Fruit fly (Drosophila melanogaster) whole organism, embryonic: ENCODE results near the gene eIF3h.

Experiments
- Antp ChIP-seq: fragments of 200-800 bp; sonication (Bioruptor generic); optimal IDR thresholded peaks from 3 replicates; lab custom pipeline; 2016; ENCODE audit warnings: missing biosample characterization, missing genetic modification characterization
- Atf6 ChIP-seq: fragments of 200-800 bp; sonication (Bioruptor generic); IDR thresholded peaks from 2 replicates; pipeline ENCODE4 v1.3.6; 2022; ENCODE audit warnings: missing biosample characterization, missing genetic modification characterization
- CG10366 ChIP-seq: fragments of 200-800 bp; sonication (Bioruptor generic); IDR thresholded peaks from 2 replicates; pipeline ENCODE4 v1.3.6; 2022; ENCODE audit warnings: missing biosample characterization, missing genetic modification characterization
- CG14441 ChIP-seq: fragments of 200-800 bp; sonication (Bioruptor generic); IDR thresholded peaks from 2 replicates; pipeline ENCODE4 v1.3.6; 2022; ENCODE audit warnings: missing biosample characterization, missing genetic modification characterization
- CG15011 ChIP-seq: fragments of 200-800 bp; sonication (Bioruptor generic); optimal IDR thresholded peaks from 3 replicates; lab custom pipeline; 2018; ENCODE audit warnings: missing biosample characterization, mild to moderate bottlenecking, missing genetic modification characterization
- CG16779 ChIP-seq: fragments of 200-800 bp; sonication (Bioruptor generic); IDR thresholded peaks from 2 replicates; pipeline ENCODE4 v1.3.6; 2022; ENCODE audit warnings: missing biosample characterization, missing genetic modification characterization
- CG2116 ChIP-seq: fragments of 200-800 bp; sonication (Bioruptor generic); optimal IDR thresholded peaks from 3 replicates; lab custom pipeline; 2018; ENCODE audit warnings: missing biosample characterization, mild to moderate bottlenecking, missing genetic modification characterization
- CG3995 ChIP-seq: fragments of 200-800 bp; sonication (Bioruptor generic); optimal IDR thresholded peaks from 3 replicates; lab custom pipeline; 2016; ENCODE audit warnings: missing biosample characterization, missing genetic modification characterization
- CG4282 ChIP-seq: fragments of 200-800 bp; sonication (Bioruptor generic); optimal IDR thresholded peaks from 2 replicates; lab custom pipeline; 2016; ENCODE audit warnings: missing biosample characterization, missing genetic modification characterization
- CG43689 ChIP-seq: fragments of 200-800 bp; sonication (Bioruptor generic); IDR thresholded peaks from 2 replicates; pipeline ENCODE4 v1.3.6; 2022; ENCODE audit warnings: missing biosample characterization, missing genetic modification characterization
- CG4730 ChIP-seq: fragments of 200-800 bp; sonication (Bioruptor generic); IDR thresholded peaks from 2 replicates; pipeline ENCODE4 v1.3.6; 2022; ENCODE audit warnings: missing biosample characterization, missing genetic modification characterization
- CG4854 ChIP-seq: fragments of 200-800 bp; sonication (Bioruptor generic); optimal IDR thresholded peaks from 2 replicates; lab custom pipeline; 2016; ENCODE audit warnings: missing biosample characterization, missing genetic modification characterization, inconsistent platforms
- CG6683 ChIP-seq: fragments of 200-800 bp; sonication (Bioruptor generic); optimal IDR thresholded peaks from 2 replicates; lab custom pipeline; 2017; ENCODE audit warnings: missing biosample characterization, mild to moderate bottlenecking, missing genetic modification characterization, missing genetic modification reagents
- CG7556 ChIP-seq: fragments of 200-800 bp; sonication (Bioruptor generic); optimal IDR thresholded peaks from 2 replicates; lab custom pipeline; 2017; ENCODE audit warnings: missing biosample characterization, mild to moderate bottlenecking, missing genetic modification characterization
- CG8281 ChIP-seq: fragments of 200-800 bp; sonication (Bioruptor generic); optimal IDR thresholded peaks from 2 replicates; lab custom pipeline; 2018; ENCODE audit warnings: missing biosample characterization, mild to moderate bottlenecking, missing genetic modification characterization, moderate library complexity
- CG8388 ChIP-seq: fragments of 200-800 bp; sonication (Bioruptor generic); optimal IDR thresholded peaks from 2 replicates; lab custom pipeline; 2019; ENCODE audit warnings: missing biosample characterization, mild to moderate bottlenecking, missing genetic modification characterization, moderate library complexity
- CG8944 ChIP-seq: fragments of 200-800 bp; sonication (Bioruptor generic); optimal IDR thresholded peaks from 3 replicates; lab custom pipeline; 2016; ENCODE audit warnings: missing biosample characterization, missing genetic modification characterization
- D19B ChIP-seq: fragments of 200-800 bp; sonication (Bioruptor generic); optimal IDR thresholded peaks from 2 replicates; lab custom pipeline; 2017; ENCODE audit warnings: missing biosample characterization, mild to moderate bottlenecking, missing genetic modification characterization
- Doc3 ChIP-seq: fragments of 200-800 bp; sonication (Bioruptor generic); IDR thresholded peaks from 3 replicates; pipeline ENCODE4 v1.3.6; 2022; ENCODE audit warnings: missing biosample characterization, missing genetic modification characterization; ENCODE audit not compliant: partially characterized antibody
- Dref ChIP-seq: fragments of 200-800 bp; sonication (Bioruptor generic); IDR thresholded peaks from 2 replicates; pipeline ENCODE4 v1.3.6; 2022; ENCODE audit warnings: missing biosample characterization, missing genetic modification characterization
- Fer3 ChIP-seq: fragments of 200-800 bp; sonication (Bioruptor generic); optimal IDR thresholded peaks from 2 replicates; lab custom pipeline; 2018; ENCODE audit warnings: missing biosample characterization, mild to moderate bottlenecking, missing genetic modification characterization, moderate library complexity
- Hr39 ChIP-seq: fragments of >200 bp; optimal IDR thresholded peaks from 2 replicates; lab custom pipeline; 2017
- Hr51 ChIP-seq, 2 experiments: fragments of 200-800 bp; sonication (Bioruptor generic); optimal IDR thresholded peaks; 2 replicates in 1 of 2; 3 replicates in 1 of 2; lab custom pipeline; 2016 to 2018; ENCODE audit warnings: missing biosample characterization in 2 of 2, missing genetic modification characterization in 2 of 2, mild to moderate bottlenecking in 1 of 2, moderate library complexity in 1 of 2
- Hr78 ChIP-seq, 2 experiments: fragments of 200-800 bp in 1 of 2; fragments of >200 bp in 1 of 2; sonication (Bioruptor generic) in 1 of 2; optimal IDR thresholded peaks; 2 replicates each; lab custom pipeline; 2017 to 2019; ENCODE audit warnings: missing biosample characterization in 2 of 2, missing genetic modification characterization in 2 of 2, mild to moderate bottlenecking in 1 of 2, moderate library complexity in 1 of 2
- NK7.1 ChIP-seq: fragments of 200-800 bp; sonication (Bioruptor generic); optimal IDR thresholded peaks from 3 replicates; lab custom pipeline; 2016; ENCODE audit warnings: missing biosample characterization, missing genetic modification characterization
- Side ChIP-seq: fragments of 200-800 bp; sonication (Bioruptor generic); optimal IDR thresholded peaks from 2 replicates; lab custom pipeline; 2016; ENCODE audit warnings: missing biosample characterization, missing genetic modification characterization
- Sox100B ChIP-seq: fragments of 200-800 bp; sonication (Bioruptor generic); optimal IDR thresholded peaks from 3 replicates; lab custom pipeline; 2018; ENCODE audit warnings: missing biosample characterization, mild to moderate bottlenecking, missing genetic modification characterization
- Sry-δ ChIP-seq: fragments of 200-800 bp; sonication (Bioruptor generic); optimal IDR thresholded peaks from 2 replicates; lab custom pipeline; 2016; ENCODE audit warnings: missing biosample characterization, missing genetic modification characterization
- Taf1 ChIP-seq: fragments of 200-800 bp; sonication (Bioruptor generic); IDR thresholded peaks from 2 replicates; pipeline ENCODE4 v1.3.6; 2022; ENCODE audit warnings: missing biosample characterization, missing genetic modification characterization
- bbx ChIP-seq: fragments of 200-800 bp; sonication (Bioruptor generic); IDR thresholded peaks from 2 replicates; pipeline ENCODE4 v1.3.6; 2022; ENCODE audit warnings: missing biosample characterization, missing genetic modification characterization; ENCODE audit not compliant: partially characterized antibody
- cato ChIP-seq: fragments of 200-800 bp; sonication (Bioruptor generic); optimal IDR thresholded peaks from 2 replicates; lab custom pipeline; 2016; ENCODE audit warnings: missing biosample characterization, missing genetic modification characterization, borderline replicate concordance
- crp ChIP-seq, 2 experiments: fragments of 200-800 bp; sonication (Bioruptor generic); optimal IDR thresholded peaks; 2 replicates in 1 of 2; 3 replicates in 1 of 2; lab custom pipeline; 2017; ENCODE audit warnings: missing biosample characterization in 2 of 2, missing genetic modification characterization in 2 of 2, mild to moderate bottlenecking in 1 of 2, moderate library complexity in 1 of 2
- danr ChIP-seq: fragments of 200-800 bp; sonication (Bioruptor generic); IDR thresholded peaks from 2 replicates; pipeline ENCODE4 v1.3.6; 2022; ENCODE audit warnings: missing biosample characterization, missing genetic modification characterization
- dm ChIP-seq: fragments of 200-800 bp; sonication (Bioruptor generic); optimal IDR thresholded peaks from 3 replicates; lab custom pipeline; 2016; ENCODE audit warnings: missing biosample characterization, missing genetic modification characterization
- esg ChIP-seq: fragments of 200-800 bp; sonication (Bioruptor generic); conservative IDR thresholded peaks from 2 replicates; pipeline ENCODE4 v1.3.6; 2022; ENCODE audit warnings: missing biosample characterization, missing genetic modification characterization
- grn ChIP-seq: fragments of 200-800 bp; sonication (Bioruptor generic); optimal IDR thresholded peaks from 3 replicates; lab custom pipeline; 2017; ENCODE audit warnings: missing biosample characterization, missing genetic modification characterization
- hkb ChIP-seq, 2 experiments: fragments of 200-800 bp in 1 of 2; fragments of >200 bp in 1 of 2; sonication (Bioruptor generic) in 1 of 2; IDR thresholded peaks in 1 of 2; optimal IDR thresholded peaks in 1 of 2; 2 replicates each; pipeline versions ENCODE4 v1.3.6 to Lab custom; 2017 to 2022; ENCODE audit warnings: missing biosample characterization in 1 of 2, missing genetic modification characterization in 1 of 2
- lab ChIP-seq: fragments of 200-800 bp; sonication (Bioruptor generic); optimal IDR thresholded peaks from 3 replicates; lab custom pipeline; 2017; ENCODE audit warnings: missing biosample characterization, missing genetic modification characterization, mild to moderate bottlenecking, moderate library complexity, missing genetic modification reagents
- lola ChIP-seq, 3 experiments: fragments of >200 bp in 2 of 3; fragments of 200-800 bp in 1 of 3; sonication (Bioruptor generic) in 1 of 3; optimal IDR thresholded peaks; 2 replicates each; lab custom pipeline; 2017 to 2019; ENCODE audit warnings: missing biosample characterization in 3 of 3, missing genetic modification characterization in 3 of 3, mild to moderate bottlenecking in 1 of 3, moderate library complexity in 1 of 3
- mld ChIP-seq: fragments of 200-800 bp; sonication (Bioruptor generic); IDR thresholded peaks from 3 replicates; pipeline ENCODE4 v1.3.6; 2022; ENCODE audit warnings: missing biosample characterization, missing genetic modification characterization; ENCODE audit not compliant: partially characterized antibody
- p53 ChIP-seq: fragments of 200-800 bp; sonication (Bioruptor generic); optimal IDR thresholded peaks from 2 replicates; lab custom pipeline; 2016; ENCODE audit warnings: missing biosample characterization, missing genetic modification characterization
- pfk ChIP-seq: fragments of 200-800 bp; sonication (Bioruptor generic); optimal IDR thresholded peaks from 2 replicates; lab custom pipeline; 2018; ENCODE audit warnings: missing biosample characterization, mild to moderate bottlenecking, missing genetic modification characterization, moderate library complexity
- seq ChIP-seq: fragments of 200-800 bp; sonication (Bioruptor generic); IDR thresholded peaks from 2 replicates; pipeline ENCODE4 v1.3.6; 2022; ENCODE audit warnings: missing biosample characterization, missing genetic modification characterization
- sim ChIP-seq: fragments of 200-800 bp; sonication (Bioruptor generic); IDR thresholded peaks from 2 replicates; pipeline ENCODE4 v1.3.6; 2022; ENCODE audit warnings: missing biosample characterization, missing genetic modification characterization
- slbo ChIP-seq: fragments of 200-800 bp; sonication (Bioruptor generic); IDR thresholded peaks from 2 replicates; pipeline ENCODE4 v1.3.6; 2022; ENCODE audit warnings: missing biosample characterization, missing genetic modification characterization
- slp2 ChIP-seq: fragments of 200-800 bp; sonication (Bioruptor generic); optimal IDR thresholded peaks from 2 replicates; lab custom pipeline; 2016; ENCODE audit warnings: missing biosample characterization, missing genetic modification characterization
- ssp ChIP-seq: fragments of 200-800 bp; sonication (Bioruptor generic); IDR thresholded peaks from 2 replicates; pipeline ENCODE4 v1.3.6; 2022; ENCODE audit warnings: missing biosample characterization, missing genetic modification characterization
- twi ChIP-seq: fragments of 200-800 bp; optimal IDR thresholded peaks from 2 replicates; lab custom pipeline; 2019; ENCODE audit warnings: missing biosample characterization, mild to moderate bottlenecking, missing genetic modification characterization, moderate library complexity
- z ChIP-seq: fragments of 200-800 bp; sonication (Bioruptor generic); IDR thresholded peaks from 3 replicates; pipeline ENCODE4 v1.3.6; 2022; ENCODE audit warnings: missing biosample characterization, missing genetic modification characterization
- zen2 ChIP-seq: fragments of 200-800 bp; sonication (Bioruptor generic); IDR thresholded peaks from 3 replicates; pipeline ENCODE4 v1.3.6; 2022; ENCODE audit warnings: missing biosample characterization, missing genetic modification characterization; ENCODE audit not compliant: partially characterized antibody

eIF3h gene

DNA sequence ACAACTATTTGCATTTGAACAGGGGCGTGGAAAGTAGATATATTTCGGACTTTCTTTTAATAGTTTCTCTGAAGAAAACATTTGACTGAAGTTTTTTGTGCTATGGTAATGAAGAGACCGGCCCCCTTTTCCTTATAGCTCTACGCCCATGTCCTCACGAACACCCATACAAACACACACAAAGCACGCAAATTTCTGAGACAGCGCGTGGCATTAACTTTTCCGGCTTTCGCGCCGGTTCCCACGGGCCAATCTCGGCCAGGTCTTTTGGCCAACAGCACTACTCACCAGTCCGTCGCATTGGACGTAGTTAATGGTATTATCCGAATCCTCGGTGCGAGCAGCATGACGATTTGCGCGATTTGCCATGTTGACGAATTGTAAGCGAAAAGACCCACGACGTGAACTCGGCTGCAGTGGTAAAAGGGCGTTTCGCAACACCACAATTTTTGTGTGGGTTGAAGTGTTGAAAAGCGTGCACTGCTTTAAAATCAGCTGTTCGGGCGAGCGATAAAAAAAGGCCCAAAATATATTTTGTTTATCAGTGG is 453 bp downstream of the eIF3h start, which contains the start of gene senju (continued):
- TF ChIP-seq Fer3: peak; percentile 74
- peak; percentile 67 for TF ChIP-seq esg
- TF ChIP-seq Taf1 (GFP tag; lab: Robert Waterston, UW): peak; percentile 60
- peak; percentile 69 for TF ChIP-seq Sox100B (GFP tag; lab: Kevin White, UChicago)
- TF ChIP-seq CG3995 (GFP tag; lab: Kevin White, UChicago): peak; percentile 56
- TF ChIP-seq CG4854 (GFP tag; lab: Kevin White, UChicago): peak; percentile 79
- no peak for TF ChIP-seq zen2 (GFP tag; lab: Robert Waterston, UW)
- peak; percentile 90 for TF ChIP-seq Antp
- peak; percentile 48 for TF ChIP-seq Dref (GFP tag; lab: Robert Waterston, UW)
- TF ChIP-seq Side (GFP tag; lab: Kevin White, UChicago): peak; percentile 91
- peak; percentile 48 for TF ChIP-seq twi (tag; lab: Kevin White, UChicago)
- peak; percentile 60 for TF ChIP-seq CG4282 (GFP tag; lab: Kevin White, UChicago)
- TF ChIP-seq z (GFP tag; lab: Robert Waterston, UW): 0 out of 3 replicates have a peak, but pooled peaks have one; percentile 33
- peak; percentile 45 for TF ChIP-seq Sry-δ (GFP tag; lab: Kevin White, UChicago)
- TF ChIP-seq CG15011 (GFP tag; lab: Kevin White, UChicago): peak; percentile 39
- peak; percentile 51 for TF ChIP-seq slp2 (GFP tag; lab: Kevin White, UChicago)
- TF ChIP-seq ssp (GFP tag; lab: Robert Waterston, UW): peak; percentile 62
- TF ChIP-seq CG16779 (GFP tag; lab: Robert Waterston, UW): peak; percentile 53
- peak; percentile 81 for TF ChIP-seq seq (GFP tag; lab: Robert Waterston, UW)
- 0 out of 3 replicates have a peak, but pooled peaks have one; percentile 46 for TF ChIP-seq mld (GFP tag; lab: Robert Waterston, UW)
- peak; percentile 56 for TF ChIP-seq CG8281 (tag; lab: Kevin White, UChicago)
- peak; percentile 35; the same call in 1 of the 2 replicates for TF ChIP-seq bbx (GFP tag; lab: Robert Waterston, UW)
- TF ChIP-seq p53: peak; percentile 69
- peak; percentile 83 for TF ChIP-seq slbo (GFP tag; lab: Robert Waterston, UW)
- TF ChIP-seq Hr51 (GFP tag; optimal IDR thresholded peaks at IDR 0.05; lab: Kevin White, UChicago): peak; percentile 82 to 86
- TF ChIP-seq CG2116: peak; percentile 67
- peak; percentile 95 for TF ChIP-seq dm (GFP tag; lab: Kevin White, UChicago)
- TF ChIP-seq CG4730 (GFP tag; lab: Robert Waterston, UW): peak; percentile 57
- peak; percentile 75 for TF ChIP-seq pfk (GFP tag; lab: Kevin White, UChicago)
- TF ChIP-seq CG6683 (GFP tag; lab: Kevin White, UChicago): peak; percentile 70
- peak; percentile 81 for TF ChIP-seq CG8388 (GFP tag; lab: Kevin White, UChicago)
- peak; percentile 86 for TF ChIP-seq CG7556 (GFP tag; lab: Kevin White, UChicago)
- no peak for TF ChIP-seq hkb (optimal IDR thresholded peaks at IDR 0.05; lab: Kevin White, UChicago)
- TF ChIP-seq hkb (GFP tag; IDR thresholded peaks at IDR 0.05; lab: Robert Waterston, UW): peak; percentile 84
- TF ChIP-seq Atf6 (GFP tag; lab: Robert Waterston, UW): peak; percentile 80
- TF ChIP-seq CG14441 (GFP tag; lab: Robert Waterston, UW): peak; percentile 83
- no peak for TF ChIP-seq Doc3
- peak; percentile 48 for TF ChIP-seq grn (GFP tag; lab: Kevin White, UChicago)

DNA sequence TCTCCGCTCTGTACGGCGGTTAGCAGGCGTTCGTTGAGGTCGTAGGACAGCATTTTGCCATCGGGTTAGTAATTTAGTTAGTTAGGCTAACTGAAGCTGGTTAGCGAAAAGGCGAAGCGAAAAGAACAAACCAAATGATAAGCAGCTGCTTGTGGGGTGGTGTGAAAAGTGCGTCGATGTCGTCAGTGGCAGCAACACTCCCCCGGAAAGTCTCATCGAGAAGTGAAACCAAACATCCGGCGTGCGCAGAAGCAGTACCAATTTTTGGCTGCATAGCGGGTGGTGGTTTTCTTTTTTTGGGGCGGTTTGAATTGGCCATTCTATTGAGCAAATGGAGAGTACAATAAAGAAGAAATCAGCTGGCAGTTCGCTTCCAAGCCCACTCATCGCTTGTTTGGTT is 2.1 kb downstream of the eIF3h start, which contains the start of gene CG9121:
Gene CG9121, minus strand, starts transcription at position 238 of the 400 bp plus-strand sequence.
- TF ChIP-seq CG10366 (GFP tag; lab: Robert Waterston, UW) (no peak), lola (GFP tag; optimal IDR thresholded peaks at IDR 0.05; lab: Kevin White, UChicago) (no peak), D19B (GFP tag; lab: Kevin White, UChicago) (no peak), CG43689 (no peak), Hr39 (no peak), lab (GFP tag; lab: Kevin White, UChicago) (no peak), sim (GFP tag; lab: Robert Waterston, UW) (no peak), NK7.1 (GFP tag; lab: Kevin White, UChicago) (no peak), Hr78 (GFP tag; optimal IDR thresholded peaks at IDR 0.05; lab: Kevin White, UChicago) (no peak), danr (no peak), cato (GFP tag; lab: Kevin White, UChicago) (no peak), CG8944 (GFP tag; lab: Kevin White, UChicago) (no peak), crp (GFP tag; optimal IDR thresholded peaks at IDR 0.05; lab: Kevin White, UChicago) (peak in 1 of 2 experiments; percentile 48)
